Worm (Caenorhabditis elegans) whole organism, midembryonic: ENCODE results near the gene C30H6.5.

Source experiments
- T22C8.4 ChIP-seq: fragments of 200-800 bp; sonication (Bioruptor generic); IDR thresholded peaks from 2 replicates; pipeline ENCODE4 v1.3.6; 2022; ENCODE audit warnings: missing genetic modification characterization, missing compliant biosample characterization
- cog-1 ChIP-seq: sonication (generic microtip); optimal IDR thresholded peaks from 2 replicates; lab custom pipeline; 2016; ENCODE audit warnings: missing genetic modification characterization, missing compliant biosample characterization
- flt-1 ChIP-seq: fragments of 200-800 bp; sonication (Bioruptor generic); IDR thresholded peaks from 2 replicates; pipeline ENCODE4 v1.3.6; 2022; ENCODE audit warnings: missing genetic modification characterization, missing compliant biosample characterization
- tab-1 ChIP-seq: fragments of 200-800 bp; sonication (Bioruptor generic); IDR thresholded peaks from 2 replicates; pipeline ENCODE4 v1.3.6; 2022; ENCODE audit warnings: missing genetic modification characterization, missing compliant biosample characterization

ce11 chrIV:17405530-17405929, 34.0 kb downstream of the C30H6.5 start, which contains the start of gene pmp-4:
- no peak for TF ChIP-seq flt-1
- no peak for TF ChIP-seq cog-1
- TF ChIP-seq T22C8.4, result no peak
- TF ChIP-seq tab-1 (GFP tag; lab: Robert Waterston, UW), result no peak
